Worm (Caenorhabditis elegans): ENCODE measurements around the gene spp-16.

Gene spp-16

ce11 chrV:10859048-10859637, 42.0 kb downstream of the spp-16 start:
- TF ChIP-seq hlh-30 (tag; optimal IDR thresholded peaks at IDR 0.05; ENCODE audit: insufficient read depth) (peak; percentile 1), ceh-34 (tag; optimal IDR thresholded peaks at IDR 0.05) (no peak)

ce11 chrV:10858340-10858739, 42.8 kb downstream of the spp-16 start:
- TF ChIP-seq unc-86 (tag; optimal IDR thresholded peaks at IDR 0.05) (peak; percentile 11), unc-42 (tag; optimal IDR thresholded peaks at IDR 0.05) (peak; percentile 81), eyg-1 (tag; optimal IDR thresholded peaks at IDR 0.05) (no peak), lim-6 (tag; optimal IDR thresholded peaks at IDR 0.05) (no peak), ceh-6 (GFP tag; optimal IDR thresholded peaks at IDR 0.05) (no peak), hlh-13 (GFP tag; optimal IDR thresholded peaks at IDR 0.05) (no peak), pat-9 (tag; optimal IDR thresholded peaks at IDR 0.05) (no peak), ama-1 (optimal IDR thresholded peaks at IDR 0.05) (no peak), lin-11 (tag; optimal IDR thresholded peaks at IDR 0.05) (no peak), sox-2 (GFP tag; IDR thresholded peaks at IDR 0.05) (no peak), hlh-15 (tag; optimal IDR thresholded peaks at IDR 0.05) (no peak), fkh-10 (GFP tag; optimal IDR thresholded peaks at IDR 0.05) (no peak), nhr-11 (tag; optimal IDR thresholded peaks at IDR 0.05) (no peak), pha-2 (tag; optimal IDR thresholded peaks at IDR 0.05) (no peak), gmeb-2 (tag; optimal IDR thresholded peaks at IDR 0.05) (no peak), pqm-1 (tag; optimal IDR thresholded peaks at IDR 0.05) (no peak), elt-4 (tag; optimal IDR thresholded peaks at IDR 0.05) (no peak), pax-1 (tag; optimal IDR thresholded peaks at IDR 0.05) (no peak), hlh-6 (tag; optimal IDR thresholded peaks at IDR 0.05) (no peak), madf-2 (tag; optimal IDR thresholded peaks at IDR 0.05) (no peak), hlh-30 (tag; optimal IDR thresholded peaks at IDR 0.05; ENCODE audit: insufficient read depth) (peak; percentile 71), ttx-3 (tag; optimal IDR thresholded peaks at IDR 0.05) (no peak), ahr-1 (tag; optimal IDR thresholded peaks at IDR 0.05) (no peak), fax-1 (tag; optimal IDR thresholded peaks at IDR 0.05) (no peak), ceh-2 (tag; optimal IDR thresholded peaks at IDR 0.05) (no peak), pha-4 (tag; optimal IDR thresholded peaks at IDR 0.05) (no peak), tbx-7 (tag; optimal IDR thresholded peaks at IDR 0.05) (no peak), pag-3 (tag; optimal IDR thresholded peaks at IDR 0.05; ENCODE audit: borderline replicate concordance) (no peak), T23F11.4 (GFP tag; optimal IDR thresholded peaks at IDR 0.05) (no peak), K02D7.2 (tag; optimal IDR thresholded peaks at IDR 0.05) (no peak), ceh-48 (tag; optimal IDR thresholded peaks at IDR 0.05) (peak; percentile 32), syd-9 (tag; optimal IDR thresholded peaks at IDR 0.05) (peak; percentile 3), mec-3 (tag; optimal IDR thresholded peaks at IDR 0.05; ENCODE audit: borderline replicate concordance) (no peak), C08G9.2 (tag; optimal IDR thresholded peaks at IDR 0.05) (no peak), ceh-30 (tag; optimal IDR thresholded peaks at IDR 0.05) (no peak), K09A11.1 (tag; optimal IDR thresholded peaks at IDR 0.05; ENCODE audit: insufficient read depth) (no peak), F13H6.1 (tag; optimal IDR thresholded peaks at IDR 0.05) (peak; percentile 37), hlh-8 (tag; optimal IDR thresholded peaks at IDR 0.05) (peak; percentile 27), rnt-1 (tag; optimal IDR thresholded peaks at IDR 0.05) (peak; percentile 51), zip-5 (tag; optimal IDR thresholded peaks at IDR 0.05) (no peak), ceh-24 (tag; optimal IDR thresholded peaks at IDR 0.05) (no peak), unc-3 (GFP tag; conservative IDR thresholded peaks at IDR 0.05) (no peak), unc-3 (tag; optimal IDR thresholded peaks at IDR 0.05) (no peak), npax-4 (tag; optimal IDR thresholded peaks at IDR 0.05) (no peak), ceh-19 (GFP tag; optimal IDR thresholded peaks at IDR 0.05) (peak; percentile 22), unc-55 (GFP tag; optimal IDR thresholded peaks at IDR 0.05) (peak; percentile 67), nfya-1 (tag; optimal IDR thresholded peaks at IDR 0.05) (peak; percentile 57), tbx-2 (tag; optimal IDR thresholded peaks at IDR 0.05) (peak; percentile 74), ceh-45 (GFP tag; IDR thresholded peaks at IDR 0.05) (no peak), ceh-22 (tag; optimal IDR thresholded peaks at IDR 0.05) (no peak)

Data from whole organism, late embryonic.